Worm (Caenorhabditis elegans) whole organism, mixed stage, embryonic: Measurements from ENCODE around the gene prdh-1.

Experiments used
- M03D4.4 ChIP-seq: sonication (generic microtip); optimal IDR thresholded peaks from 2 replicates; lab custom pipeline; 2017; ENCODE audit warnings: mild to moderate bottlenecking, missing genetic modification characterization, missing compliant biosample characterization
- bed-3 ChIP-seq: fragments of 200-800 bp; sonication (Bioruptor generic); optimal IDR thresholded peaks from 3 replicates; lab custom pipeline; 2018; ENCODE audit warnings: mild to moderate bottlenecking, missing genetic modification characterization, moderate library complexity, missing compliant biosample characterization
- blmp-1 ChIP-seq: fragments of 150-350 bp; optimal IDR thresholded peaks from 2 replicates; lab custom pipeline; 2014; ENCODE audit warnings: missing biosample characterization, missing genetic modification characterization
- ceh-39 ChIP-seq: fragments of 150-350 bp; optimal IDR thresholded peaks from 2 replicates; lab custom pipeline; 2014; ENCODE audit warnings: missing biosample characterization, missing genetic modification characterization
- ceh-43 ChIP-seq: fragments of 200-800 bp; sonication (Bioruptor generic); optimal IDR thresholded peaks from 2 replicates; lab custom pipeline; 2018; ENCODE audit warnings: mild to moderate bottlenecking, missing genetic modification characterization, moderate library complexity, missing compliant biosample characterization
- ceh-83 ChIP-seq: fragments of 200-800 bp; sonication (Bioruptor generic); optimal IDR thresholded peaks from 2 replicates; lab custom pipeline; 2018; ENCODE audit warnings: mild to moderate bottlenecking, missing genetic modification characterization, missing compliant biosample characterization
- ces-1 ChIP-seq: fragments of 150-350 bp; optimal IDR thresholded peaks from 2 replicates; lab custom pipeline; 2014; ENCODE audit warnings: missing biosample characterization, missing genetic modification reagents, missing genetic modification characterization
- cnd-1 ChIP-seq: fragments of 200-800 bp; sonication (Bioruptor generic); optimal IDR thresholded peaks from 2 replicates; lab custom pipeline; 2018; ENCODE audit warnings: mild to moderate bottlenecking, missing genetic modification characterization, missing compliant biosample characterization
- drap-1 ChIP-seq: fragments of 200-800 bp; sonication (Bioruptor generic); optimal IDR thresholded peaks from 3 replicates; lab custom pipeline; 2018; ENCODE audit warnings: mild to moderate bottlenecking, missing genetic modification characterization, missing compliant biosample characterization
- elt-1 ChIP-seq: sonication (generic microtip); optimal IDR thresholded peaks from 2 replicates; lab custom pipeline; 2017; ENCODE audit warnings: missing genetic modification characterization, mild to moderate bottlenecking, missing compliant biosample characterization, antibody characterized with exemption, moderate library complexity, borderline replicate concordance; ENCODE audit not compliant: insufficient read depth
- elt-3 ChIP-seq: fragments of 150-350 bp; optimal IDR thresholded peaks from 2 replicates; lab custom pipeline; 2014; ENCODE audit warnings: missing biosample characterization, missing genetic modification characterization
- flh-1 ChIP-seq: fragments of 200-800 bp; sonication (Bioruptor generic); optimal IDR thresholded peaks from 2 replicates; lab custom pipeline; 2018; ENCODE audit warnings: mild to moderate bottlenecking, missing genetic modification characterization, moderate library complexity, missing compliant biosample characterization
- ham-2 ChIP-seq: fragments of 200-800 bp; sonication (Bioruptor generic); optimal IDR thresholded peaks from 2 replicates; lab custom pipeline; 2018; ENCODE audit warnings: mild to moderate bottlenecking, missing genetic modification characterization, missing compliant biosample characterization
- hlh-1 ChIP-seq: fragments of 150-350 bp; optimal IDR thresholded peaks from 2 replicates; lab custom pipeline; 2014; ENCODE audit warnings: missing biosample characterization, missing genetic modification reagents, missing genetic modification characterization
- lin-13 ChIP-seq: fragments of 150-350 bp; optimal IDR thresholded peaks from 2 replicates; lab custom pipeline; 2014; ENCODE audit warnings: missing biosample characterization, missing genetic modification characterization
- lin-32 ChIP-seq: fragments of 200-800 bp; sonication (Bioruptor generic); optimal IDR thresholded peaks from 2 replicates; lab custom pipeline; 2018; ENCODE audit warnings: mild to moderate bottlenecking, missing genetic modification characterization, missing compliant biosample characterization
- lsy-2 ChIP-seq: fragments of 150-350 bp; optimal IDR thresholded peaks from 2 replicates; lab custom pipeline; 2014; ENCODE audit warnings: missing biosample characterization, missing genetic modification characterization
- mab-5 ChIP-seq: fragments of 150-350 bp; optimal IDR thresholded peaks from 2 replicates; lab custom pipeline; 2014; ENCODE audit warnings: missing biosample characterization, missing genetic modification characterization
- mep-1 ChIP-seq: fragments of 150-350 bp; optimal IDR thresholded peaks from 2 replicates; lab custom pipeline; 2017; ENCODE audit warnings: missing biosample characterization, missing genetic modification reagents, missing genetic modification characterization, inconsistent platforms
- mls-2 ChIP-seq: sonication (generic microtip); optimal IDR thresholded peaks from 2 replicates; lab custom pipeline; 2016; ENCODE audit warnings: mild to moderate bottlenecking, missing genetic modification characterization, moderate library complexity, missing compliant biosample characterization
- nhr-12 ChIP-seq: fragments of 150-350 bp; optimal IDR thresholded peaks from 2 replicates; lab custom pipeline; 2014; ENCODE audit warnings: missing biosample characterization, missing genetic modification characterization
- nhr-2 ChIP-seq: fragments of 150-350 bp; optimal IDR thresholded peaks from 2 replicates; lab custom pipeline; 2014; ENCODE audit warnings: missing biosample characterization, missing genetic modification characterization
- nhr-237 ChIP-seq: fragments of 150-350 bp; optimal IDR thresholded peaks from 2 replicates; lab custom pipeline; 2014; ENCODE audit warnings: missing biosample characterization, missing genetic modification characterization
- nhr-28 ChIP-seq: fragments of 150-350 bp; optimal IDR thresholded peaks from 2 replicates; lab custom pipeline; 2014; ENCODE audit warnings: missing biosample characterization, missing genetic modification characterization
- nhr-76 ChIP-seq: sonication (generic microtip); optimal IDR thresholded peaks from 2 replicates; lab custom pipeline; 2017; ENCODE audit warnings: missing biosample characterization, missing genetic modification characterization
- pha-4 ChIP-seq: fragments of 150-350 bp; optimal IDR thresholded peaks from 2 replicates; lab custom pipeline; 2018; ENCODE audit warnings: missing biosample characterization, missing genetic modification reagents, missing genetic modification characterization
- sem-2 ChIP-seq: fragments of 200-800 bp; sonication (Bioruptor generic); optimal IDR thresholded peaks from 2 replicates; lab custom pipeline; 2018; ENCODE audit warnings: mild to moderate bottlenecking, missing genetic modification characterization, missing compliant biosample characterization
- snpc-4 ChIP-seq: fragments of 150-350 bp; optimal IDR thresholded peaks from 2 replicates; lab custom pipeline; 2014; ENCODE audit warnings: missing biosample characterization, missing genetic modification characterization
- sptf-1 ChIP-seq: sonication (generic microtip); optimal IDR thresholded peaks from 2 replicates; lab custom pipeline; 2017; ENCODE audit warnings: mild to moderate bottlenecking, missing genetic modification characterization, moderate library complexity, missing compliant biosample characterization
- tbx-8 ChIP-seq: fragments of 200-800 bp; sonication (Bioruptor generic); optimal IDR thresholded peaks from 2 replicates; lab custom pipeline; 2018; ENCODE audit warnings: mild to moderate bottlenecking, missing genetic modification characterization, moderate library complexity, missing compliant biosample characterization
- unc-120 ChIP-seq: sonication (generic microtip); optimal IDR thresholded peaks from 2 replicates; lab custom pipeline; 2017; ENCODE audit warnings: missing genetic modification characterization, missing compliant biosample characterization; ENCODE audit not compliant: poor library complexity, severe bottlenecking
- unc-39 ChIP-seq: fragments of 150-350 bp; optimal IDR thresholded peaks from 2 replicates; lab custom pipeline; 2014; ENCODE audit warnings: missing biosample characterization, missing genetic modification characterization
- unc-62 ChIP-seq: fragments of 150-350 bp; optimal IDR thresholded peaks from 2 replicates; lab custom pipeline; 2014; ENCODE audit warnings: missing biosample characterization, missing genetic modification reagents, missing genetic modification characterization
- zip-8 ChIP-seq: fragments of 150-350 bp; optimal IDR thresholded peaks from 2 replicates; lab custom pipeline; 2014; ENCODE audit warnings: missing biosample characterization, missing genetic modification characterization
- ztf-11 ChIP-seq: fragments of 150-350 bp; optimal IDR thresholded peaks from 2 replicates; lab custom pipeline; 2014; ENCODE audit warnings: missing biosample characterization, missing genetic modification characterization

The prdh-1 gene

ce11 chrIV:13883922-13884321 lies 7.5 kb upstream of the prdh-1 start:
- peak; percentile 19 for TF ChIP-seq blmp-1
- TF ChIP-seq mab-5: no peak

- no peak for TF ChIP-seq lin-32 (GFP tag; lab: Kevin White, UChicago)
- TF ChIP-seq sem-2 (GFP tag; lab: Kevin White, UChicago): no peak
- no peak for TF ChIP-seq nhr-237 (tag; lab: Kevin White, UChicago)
- TF ChIP-seq drap-1 (GFP tag; lab: Kevin White, UChicago): no peak
- no peak for TF ChIP-seq elt-1 (tag; lab: Kevin White, UChicago)
- no peak for TF ChIP-seq M03D4.4 (tag; lab: Kevin White, UChicago)
- no peak for TF ChIP-seq blmp-1
- no peak for TF ChIP-seq unc-62 (GFP tag; lab: Kevin White, UChicago)
- TF ChIP-seq elt-3 (tag; lab: Kevin White, UChicago): no peak
These were observed 6.2 kb upstream of the prdh-1 start, which contains the start of gene thoc-7 for ce11 chrIV:13882573-13882972. Gene thoc-7 (plus strand): TSS chrIV:13882734.

ce11 chrIV:13881754-13882275 lies 5.4 kb upstream of the prdh-1 start, which contains the start of gene rpl-29:
Gene rpl-29 (plus strand): TSS chrIV:13882225.
- TF ChIP-seq unc-39 (tag; lab: Kevin White, UChicago) (no peak), bed-3 (GFP tag; lab: Kevin White, UChicago) (no peak), ceh-43 (GFP tag; lab: Kevin White, UChicago) (no peak), zip-8 (no peak), sem-2 (GFP tag; lab: Kevin White, UChicago) (no peak), hlh-1 (tag; lab: Kevin White, UChicago) (peak; percentile 78), unc-120 (tag; lab: Kevin White, UChicago) (peak; percentile 1), ces-1 (peak; percentile 41), cnd-1 (no peak), flh-1 (GFP tag; lab: Kevin White, UChicago) (no peak), drap-1 (GFP tag; lab: Kevin White, UChicago) (no peak), lin-32 (GFP tag; lab: Kevin White, UChicago) (no peak), mab-5 (no peak), nhr-237 (tag; lab: Kevin White, UChicago) (peak; percentile 78), sptf-1 (tag; lab: Kevin White, UChicago) (no peak), pha-4 (tag; lab: Kevin White, UChicago) (peak; percentile 86), nhr-76 (tag; lab: Kevin White, UChicago) (no peak), mls-2 (tag; lab: Kevin White, UChicago) (no peak), lin-13 (tag; lab: Kevin White, UChicago) (peak; percentile 82), mep-1 (tag; lab: Kevin White, UChicago) (peak; percentile 54), tbx-8 (GFP tag; lab: Kevin White, UChicago) (no peak), lsy-2 (tag; lab: Kevin White, UChicago) (peak; percentile 99), nhr-28 (tag; lab: Kevin White, UChicago) (no peak), nhr-2 (tag; lab: Kevin White, UChicago) (no peak), M03D4.4 (tag; lab: Kevin White, UChicago) (no peak), nhr-12 (tag; lab: Kevin White, UChicago) (peak; percentile 11), ham-2 (GFP tag; lab: Kevin White, UChicago) (no peak), snpc-4 (tag; lab: Kevin White, UChicago) (no peak), elt-3 (tag; lab: Kevin White, UChicago) (no peak), unc-62 (GFP tag; lab: Kevin White, UChicago) (no peak), blmp-1 (no peak), ceh-39 (peak; percentile 80), ztf-11 (tag; lab: Kevin White, UChicago) (no peak), elt-1 (tag; lab: Kevin White, UChicago) (no peak), ceh-83 (GFP tag; lab: Kevin White, UChicago) (no peak)

- peak; percentile 11 for TF ChIP-seq hlh-1 (tag; lab: Kevin White, UChicago)
- peak; percentile 5 for TF ChIP-seq unc-120 (tag; lab: Kevin White, UChicago)
- no peak for TF ChIP-seq lin-13 (tag; lab: Kevin White, UChicago)
These were observed 4.4 kb upstream of the prdh-1 start for ce11 chrIV:13880803-13881202.
